Fruit fly (Drosophila melanogaster): ENCODE measurements around the gene CG31624.
A peak's percentile ranks its signal among the peaks of the same experiment; 100 is the strongest.

Gene CG31624

DNA sequence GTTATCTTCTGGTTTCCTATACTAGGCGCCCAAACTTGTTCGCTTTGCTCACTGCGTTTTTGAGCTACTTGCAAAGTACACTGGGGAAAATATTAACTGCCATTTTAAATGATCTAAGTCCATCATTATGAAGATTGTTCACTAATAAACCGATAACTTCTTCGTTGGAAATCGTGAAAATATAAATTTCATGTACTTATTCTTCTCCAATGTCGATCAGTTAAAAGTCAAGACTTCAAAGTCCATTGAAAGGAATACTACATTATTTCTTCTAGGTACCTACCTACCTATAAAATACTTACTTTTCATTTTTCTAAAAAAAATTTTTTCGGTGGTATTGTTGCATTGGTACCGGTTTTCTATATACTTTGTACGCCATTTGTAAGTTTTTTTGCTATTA is 46.5 kb upstream of the CG31624 start:
- peak; percentile 23 for TF ChIP-seq sens (GFP tag)
- peak; percentile 53 for TF ChIP-seq Drgx (GFP tag; IDR thresholded peaks at IDR 0.05)
- no peak for TF ChIP-seq CG18262 (tag; optimal IDR thresholded peaks at IDR 0.05)
- TF ChIP-seq eve (GFP tag; optimal IDR thresholded peaks at IDR 0.05), result peak in 1 of 2 experiments; percentile 18
- TF ChIP-seq CG11247 (GFP tag; IDR thresholded peaks at IDR 0.05), result no peak
- peak; percentile 25 for TF ChIP-seq Med (GFP tag)

DNA sequence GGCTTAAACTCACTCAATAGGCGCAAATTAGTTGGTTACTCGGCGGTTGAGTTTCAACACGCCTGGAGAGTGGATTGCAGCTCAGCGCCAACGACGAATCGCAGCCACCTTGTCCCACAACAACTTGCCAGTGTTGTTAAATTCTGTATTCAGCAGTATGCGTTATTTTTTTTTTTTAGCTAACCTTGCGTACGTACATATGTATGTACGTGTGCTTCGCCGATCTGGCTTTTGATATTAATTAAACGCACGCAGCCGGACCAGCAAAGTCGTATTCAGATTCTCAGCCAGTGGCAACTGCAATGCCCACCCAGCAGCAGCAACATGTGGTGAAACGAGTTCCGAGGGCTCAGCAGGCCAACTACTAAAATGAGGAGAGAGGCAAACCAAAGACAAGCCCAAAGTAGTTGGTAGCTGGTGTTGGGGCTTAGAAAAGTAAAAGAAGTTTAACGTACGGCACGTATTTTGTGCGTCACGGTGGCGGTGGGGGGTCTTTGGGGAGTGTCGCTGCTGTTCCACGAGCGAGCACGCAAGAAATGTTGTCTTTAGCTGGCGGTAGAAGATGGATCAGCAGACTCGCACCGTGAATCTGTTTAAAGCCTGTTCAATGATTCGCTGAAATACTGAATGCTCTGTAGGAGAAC is 45.0 kb upstream of the CG31624 start:
- TF ChIP-seq chinmo (GFP tag; IDR thresholded peaks at IDR 0.05; ENCODE audit: partially characterized antibody) (peak; percentile 76; the same call in 1 of the 4 replicates), sens (GFP tag) (peak; percentile 61), psq (GFP tag; optimal IDR thresholded peaks at IDR 0.05) (no peak), Atf6 (GFP tag; IDR thresholded peaks at IDR 0.05) (0 out of 2 replicates have a peak, but pooled peaks have one; percentile 12), Dp (GFP tag; optimal IDR thresholded peaks at IDR 0.05) (no peak), CG10267 (tag; optimal IDR thresholded peaks at IDR 0.05) (peak; percentile 24), kni (GFP tag; optimal IDR thresholded peaks at IDR 0.05) (peak; percentile 73), CG12769 (tag; optimal IDR thresholded peaks at IDR 0.05) (peak; percentile 8), Med (GFP tag) (peak; percentile 51), CG8290 (GFP tag; optimal IDR thresholded peaks at IDR 0.05) (no peak), CG8290 (tag; optimal IDR thresholded peaks at IDR 0.05) (no peak), CG4282 (GFP tag; optimal IDR thresholded peaks at IDR 0.05) (no peak), CG8388 (GFP tag; optimal IDR thresholded peaks at IDR 0.05) (no peak), Drgx (GFP tag; IDR thresholded peaks at IDR 0.05) (peak; percentile 45; the same call in 1 of the 2 replicates), CG12659 (GFP tag; optimal IDR thresholded peaks at IDR 0.05) (no peak), stwl (tag; optimal IDR thresholded peaks at IDR 0.05) (peak; percentile 57)

- TF ChIP-seq cad (GFP tag; optimal IDR thresholded peaks at IDR 0.05), result no peak
- peak; percentile 43 for TF ChIP-seq ftz-f1 (GFP tag; optimal IDR thresholded peaks at IDR 0.05)
- TF ChIP-seq chn (GFP tag; optimal IDR thresholded peaks at IDR 0.05), result peak; percentile 1
- no peak for TF ChIP-seq Atf3 (GFP tag; optimal IDR thresholded peaks at IDR 0.05)
- peak; percentile 69 for TF ChIP-seq nerfin-1 (tag; optimal IDR thresholded peaks at IDR 0.05)
- TF ChIP-seq sim (GFP tag; IDR thresholded peaks at IDR 0.05), result no peak
- no peak for TF ChIP-seq Dfd (GFP tag; optimal IDR thresholded peaks at IDR 0.05)
- peak; percentile 73 for TF ChIP-seq crol (GFP tag; IDR thresholded peaks at IDR 0.05)
- no peak for TF ChIP-seq esg (GFP tag; conservative IDR thresholded peaks at IDR 0.05)
- TF ChIP-seq Spps (tag; optimal IDR thresholded peaks at IDR 0.05), result no peak
- TF ChIP-seq CG5180 (GFP tag; optimal IDR thresholded peaks at IDR 0.05), result no peak
- no peak for TF ChIP-seq lov (optimal IDR thresholded peaks at IDR 0.05)
- 0 out of 3 replicates have a peak, but pooled peaks have one; percentile 63 for TF ChIP-seq lov (GFP tag; IDR thresholded peaks at IDR 0.05)
- TF ChIP-seq kni (GFP tag; optimal IDR thresholded peaks at IDR 0.05), result peak; percentile 82
- TF ChIP-seq Fer3 (tag; optimal IDR thresholded peaks at IDR 0.05), result no peak
- 0 out of 2 replicates have a peak, but pooled peaks have one; percentile 15 for TF ChIP-seq vvl (GFP tag; IDR thresholded peaks at IDR 0.05)
- TF ChIP-seq CG14050 (GFP tag; IDR thresholded peaks at IDR 0.05), result no peak
- TF ChIP-seq scrt (GFP tag; optimal IDR thresholded peaks at IDR 0.05), result peak; percentile 47
- TF ChIP-seq Xbp1 (GFP tag; optimal IDR thresholded peaks at IDR 0.05), result peak; percentile 12
- peak; percentile 23 for TF ChIP-seq Blimp-1 (GFP tag; optimal IDR thresholded peaks at IDR 0.05)
- peak; percentile 25 to 47 for TF ChIP-seq Trl (optimal IDR thresholded peaks at IDR 0.05)
- no peak for TF ChIP-seq Trl (GFP tag; optimal IDR thresholded peaks at IDR 0.05)
- TF ChIP-seq CG12769 (tag; optimal IDR thresholded peaks at IDR 0.05), result peak; percentile 54
- TF ChIP-seq CG43689 (GFP tag; IDR thresholded peaks at IDR 0.05), result no peak
- no peak for TF ChIP-seq CG8290 (GFP tag; optimal IDR thresholded peaks at IDR 0.05)
- TF ChIP-seq CG8290 (tag; optimal IDR thresholded peaks at IDR 0.05), result no peak
- TF ChIP-seq CG14441 (GFP tag; IDR thresholded peaks at IDR 0.05), result no peak
- TF ChIP-seq grn (GFP tag; optimal IDR thresholded peaks at IDR 0.05), result no peak
- TF ChIP-seq CG1024 (GFP tag; IDR thresholded peaks at IDR 0.05), result no peak
- no peak for TF ChIP-seq CG7987 (GFP tag; optimal IDR thresholded peaks at IDR 0.05)
- peak in 1 of 2 experiments; percentile 93 for TF ChIP-seq Hr78 (GFP tag; optimal IDR thresholded peaks at IDR 0.05)
- peak; percentile 22 for TF ChIP-seq psq (GFP tag; optimal IDR thresholded peaks at IDR 0.05)
- TF ChIP-seq CG12155 (GFP tag; optimal IDR thresholded peaks at IDR 0.05), result no peak
Observed at dm6 chr2L:21243964-21244466, 43.8 kb upstream of the CG31624 start.
